Worm (Caenorhabditis elegans) whole organism, mixed stage, embryonic: ENCODE measurements around the gene nhr-27.

Experiments
- elt-1 ChIP-seq: sonication (generic microtip); optimal IDR thresholded peaks from 2 replicates; lab custom pipeline; 2017; ENCODE audit warnings: missing genetic modification characterization, mild to moderate bottlenecking, missing compliant biosample characterization, antibody characterized with exemption, moderate library complexity, borderline replicate concordance; ENCODE audit not compliant: insufficient read depth
- elt-3 ChIP-seq: fragments of 150-350 bp; optimal IDR thresholded peaks from 2 replicates; lab custom pipeline; 2014; ENCODE audit warnings: missing biosample characterization, missing genetic modification characterization
- flh-1 ChIP-seq: fragments of 200-800 bp; sonication (Bioruptor generic); optimal IDR thresholded peaks from 2 replicates; lab custom pipeline; 2018; ENCODE audit warnings: mild to moderate bottlenecking, missing genetic modification characterization, moderate library complexity, missing compliant biosample characterization
- ham-2 ChIP-seq: fragments of 200-800 bp; sonication (Bioruptor generic); optimal IDR thresholded peaks from 2 replicates; lab custom pipeline; 2018; ENCODE audit warnings: mild to moderate bottlenecking, missing genetic modification characterization, missing compliant biosample characterization
- mab-5 ChIP-seq: fragments of 150-350 bp; optimal IDR thresholded peaks from 2 replicates; lab custom pipeline; 2014; ENCODE audit warnings: missing biosample characterization, missing genetic modification characterization
- snpc-4 ChIP-seq: fragments of 150-350 bp; optimal IDR thresholded peaks from 2 replicates; lab custom pipeline; 2014; ENCODE audit warnings: missing biosample characterization, missing genetic modification characterization
- unc-120 ChIP-seq: sonication (generic microtip); optimal IDR thresholded peaks from 2 replicates; lab custom pipeline; 2017; ENCODE audit warnings: missing genetic modification characterization, missing compliant biosample characterization; ENCODE audit not compliant: poor library complexity, severe bottlenecking
- unc-62 ChIP-seq: fragments of 150-350 bp; optimal IDR thresholded peaks from 2 replicates; lab custom pipeline; 2014; ENCODE audit warnings: missing biosample characterization, missing genetic modification reagents, missing genetic modification characterization
- zip-8 ChIP-seq: fragments of 150-350 bp; optimal IDR thresholded peaks from 2 replicates; lab custom pipeline; 2014; ENCODE audit warnings: missing biosample characterization, missing genetic modification characterization

DNA sequence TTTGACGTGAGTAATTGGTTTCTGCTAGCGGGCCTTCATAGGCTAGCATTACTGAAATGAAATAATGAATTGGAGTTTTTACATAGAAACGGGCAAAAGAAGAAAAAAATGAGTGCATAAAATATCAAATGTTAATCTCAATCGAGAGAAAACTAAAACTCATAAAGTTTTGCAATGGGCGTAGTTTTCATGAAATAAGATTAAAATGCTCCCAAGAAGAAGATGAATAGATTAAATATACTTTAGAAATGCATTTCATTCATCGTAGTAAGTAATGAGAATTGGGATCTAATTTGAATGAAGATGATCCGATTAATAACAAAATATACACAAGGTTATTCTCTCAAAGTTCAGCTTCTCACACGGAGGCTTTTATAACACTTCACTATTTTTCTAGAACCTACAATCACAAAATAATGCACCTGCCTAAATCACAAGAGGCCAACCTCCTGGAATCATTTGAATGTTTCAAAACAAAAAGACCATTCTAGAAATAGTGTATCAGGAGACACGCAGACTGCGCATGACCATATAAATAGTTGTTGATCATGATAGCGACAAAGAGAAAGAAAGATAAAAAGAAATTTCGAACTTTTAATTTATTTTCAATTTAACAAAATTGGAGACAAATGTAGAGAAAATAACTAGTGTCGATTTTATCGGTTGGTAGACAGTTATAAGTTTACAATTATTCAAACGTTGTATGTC is 140.2 kb downstream of the nhr-27 start, which contains the start of gene nhr-17:
- no peak for TF ChIP-seq elt-1
- TF ChIP-seq unc-120 (tag; lab: Kevin White, UChicago): no peak
- no peak for TF ChIP-seq snpc-4 (tag; lab: Kevin White, UChicago)
- no peak for TF ChIP-seq elt-3
- TF ChIP-seq flh-1 (GFP tag; lab: Kevin White, UChicago): no peak
- TF ChIP-seq unc-62: no peak
- TF ChIP-seq mab-5: no peak
- TF ChIP-seq zip-8 (tag; lab: Kevin White, UChicago): no peak
- TF ChIP-seq ham-2: no peak
